Worm (Caenorhabditis elegans) whole organism, young adult: ENCODE results near the gene F15B9.11.

Experiments
- Y67H2A.10 ChIP-seq: fragments of 200-800 bp; sonication (Bioruptor generic); conservative IDR thresholded peaks from 2 replicates; pipeline ENCODE4 v1.3.6; 2022; ENCODE audit warnings: missing genetic modification reagents, missing genetic modification characterization, missing compliant biosample characterization
- dpl-1 ChIP-seq: fragments of 150-350 bp; optimal IDR thresholded peaks from 2 replicates; lab custom pipeline; 2014; ENCODE audit warnings: missing biosample characterization, missing genetic modification reagents, missing genetic modification characterization
- efl-1 ChIP-seq: fragments of 150-350 bp; optimal IDR thresholded peaks from 2 replicates; lab custom pipeline; 2014; ENCODE audit warnings: missing biosample characterization, missing genetic modification reagents, missing genetic modification characterization
- hsf-1 ChIP-seq: fragments of 200-800 bp; sonication (Bioruptor generic); IDR thresholded peaks from 2 replicates; pipeline ENCODE4 v1.3.6; 2022; ENCODE audit warnings: missing genetic modification reagents, missing genetic modification characterization, missing compliant biosample characterization
- pbrm-1 ChIP-seq: fragments of 200-800 bp; sonication (Bioruptor generic); IDR thresholded peaks from 2 replicates; pipeline ENCODE4 v1.3.6; 2022; ENCODE audit warnings: missing genetic modification reagents, missing genetic modification characterization, missing compliant biosample characterization

DNA sequence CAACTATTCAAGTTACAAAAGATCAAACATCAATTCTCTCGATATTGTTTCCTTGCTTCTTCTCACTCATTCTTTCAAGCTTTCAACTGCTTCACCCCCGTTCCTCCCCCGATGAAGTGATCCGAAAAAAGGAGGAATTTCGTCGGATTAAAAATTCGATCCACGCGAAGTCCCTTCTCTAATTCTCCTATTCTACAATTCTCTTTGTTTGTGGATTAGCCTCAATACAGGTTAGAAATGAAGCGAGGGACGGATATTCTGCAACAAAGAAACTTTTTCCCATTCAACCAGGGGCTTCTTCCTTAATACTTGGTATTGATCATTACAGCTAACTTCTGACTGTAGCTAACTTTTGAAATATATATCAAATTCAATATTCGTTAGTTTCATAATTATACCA lies 47.9 kb downstream of the F15B9.11 start, which contains the start of gene grl-2:
- TF ChIP-seq efl-1 (GFP tag; lab: Kevin White, UChicago) (no peak), dpl-1 (no peak), hsf-1 (GFP tag; lab: Robert Waterston, UW) (no peak), pbrm-1 (GFP tag; lab: Robert Waterston, UW) (no peak), Y67H2A.10 (no peak)
